Worm (Caenorhabditis elegans) whole organism, late embryonic: ENCODE results near the gene nhr-173.

ENCODE experiments used
- F13H6.1 ChIP-seq: sonication (generic microtip); optimal IDR thresholded peaks from 2 replicates; lab custom pipeline; 2016; ENCODE audit warnings: missing genetic modification characterization, missing compliant biosample characterization
- T23F11.4 ChIP-seq: fragments of 200-800 bp; sonication (Bioruptor generic); optimal IDR thresholded peaks from 2 replicates; lab custom pipeline; 2018; ENCODE audit warnings: mild to moderate bottlenecking, missing genetic modification characterization, missing compliant biosample characterization
- ama-1 ChIP-seq: fragments of 150-350 bp; optimal IDR thresholded peaks from 2 replicates; lab custom pipeline; 2014
- ceh-14 ChIP-seq: sonication (generic microtip); optimal IDR thresholded peaks from 2 replicates; lab custom pipeline; 2016; ENCODE audit warnings: missing genotype, missing genetic modification characterization, missing compliant biosample characterization
- ceh-19 ChIP-seq: fragments of 200-800 bp; sonication (Bioruptor generic); optimal IDR thresholded peaks from 2 replicates; lab custom pipeline; 2018; ENCODE audit warnings: mild to moderate bottlenecking, missing genetic modification characterization, missing compliant biosample characterization
- elt-2 ChIP-seq: sonication (generic microtip); optimal IDR thresholded peaks from 2 replicates; lab custom pipeline; 2016; ENCODE audit warnings: missing genetic modification reagents, missing genetic modification characterization, missing compliant biosample characterization
- fkh-10 ChIP-seq: fragments of 150-350 bp; optimal IDR thresholded peaks from 2 replicates; lab custom pipeline; 2014; ENCODE audit warnings: missing biosample characterization, missing genetic modification reagents, missing genetic modification characterization
- fkh-6 ChIP-seq: sonication (generic microtip); optimal IDR thresholded peaks from 2 replicates; lab custom pipeline; 2016; ENCODE audit warnings: missing genetic modification characterization, missing compliant biosample characterization
- gmeb-2 ChIP-seq: sonication (generic microtip); optimal IDR thresholded peaks from 2 replicates; lab custom pipeline; 2016; ENCODE audit warnings: missing genetic modification characterization, inconsistent platforms, missing compliant biosample characterization
- pha-4 ChIP-seq: fragments of 150-350 bp; optimal IDR thresholded peaks from 2 replicates; lab custom pipeline; 2018; ENCODE audit warnings: missing biosample characterization, missing genetic modification reagents, missing genetic modification characterization
- pqm-1 ChIP-seq: sonication (generic microtip); optimal IDR thresholded peaks from 2 replicates; lab custom pipeline; 2016; ENCODE audit warnings: missing genetic modification characterization, missing compliant biosample characterization

- no peak for TF ChIP-seq pqm-1 (tag; lab: Kevin White, UChicago)
- TF ChIP-seq fkh-6 (tag; lab: Kevin White, UChicago), result no peak
- TF ChIP-seq F13H6.1 (tag; lab: Kevin White, UChicago), result no peak
- no peak for TF ChIP-seq ceh-19 (GFP tag; lab: Kevin White, UChicago)
- TF ChIP-seq fkh-10 (GFP tag; lab: Kevin White, UChicago), result no peak
- TF ChIP-seq elt-2 (tag; lab: Kevin White, UChicago), result no peak
- no peak for TF ChIP-seq ceh-14
- no peak for TF ChIP-seq gmeb-2
- TF ChIP-seq ama-1 (lab: Kevin White, UChicago), result no peak
- no peak for TF ChIP-seq T23F11.4 (GFP tag; lab: Kevin White, UChicago)
- no peak for TF ChIP-seq pha-4
Observed at ce11 chrX:6609251-6609650, 46.1 kb upstream of the nhr-173 start.
